Comparison of ENCODE assay signal across 4 fruit fly cellular contexts in the genomic region with DNA sequence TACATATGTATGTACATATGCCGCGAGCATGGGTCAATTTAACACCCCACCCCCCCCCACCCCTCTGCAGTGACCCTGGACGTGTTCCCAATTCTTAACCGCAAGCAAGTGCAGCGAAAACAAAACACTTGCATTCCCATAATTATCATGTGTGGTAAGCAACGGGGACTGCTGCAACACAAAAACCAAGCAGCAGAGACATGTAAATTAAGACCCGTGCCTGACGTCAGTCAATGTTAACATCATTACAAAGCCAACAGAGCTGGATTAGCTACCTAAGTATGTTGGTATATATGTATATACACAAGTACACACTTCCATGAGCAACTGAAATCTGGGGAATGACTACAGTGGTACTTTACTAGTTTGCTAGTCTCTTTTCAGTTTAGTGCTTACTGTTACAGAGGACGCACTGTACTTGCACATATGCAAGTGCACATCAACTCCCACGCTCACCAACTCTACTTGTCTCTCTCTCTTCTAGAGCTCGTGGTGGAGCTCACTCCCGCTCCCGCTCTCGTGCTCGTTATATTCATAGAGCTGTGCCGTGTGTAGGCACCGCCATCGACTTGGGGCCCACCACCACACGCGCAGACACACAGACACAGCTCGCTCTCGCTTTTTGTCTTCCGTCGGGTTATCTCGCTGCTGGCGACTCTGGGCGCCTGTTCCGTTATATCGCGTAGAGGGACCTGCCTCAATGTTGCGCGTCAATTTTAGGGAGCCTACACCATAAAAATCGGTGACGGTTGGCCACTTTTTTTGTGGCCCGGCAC.
A peak's percentile ranks its signal among the peaks of the same experiment; 100 is the strongest.
TF ChIP-seq lines count a peak whose summit lies in the region.

No protein-coding gene starts in this region.

TF ChIP-seq in whole organism, adult, 20 proteins besides CTCF, POLR2A, EP300 and RAD21 (continued from another document):
- TF ChIP-seq pad (GFP tag; optimal IDR thresholded peaks at IDR 0.05; lab: Kevin White, UChicago) (no peak), CG5204 (GFP tag; optimal IDR thresholded peaks at IDR 0.05; lab: Kevin White, UChicago) (no peak), cnc (optimal IDR thresholded peaks at IDR 0.05; lab: Kevin White, UChicago) (no peak)
TF ChIP-seq in whole organism, adult: peak in this region for 4.

TF ChIP-seq in whole organism, embryonic, 481 proteins besides CTCF, POLR2A, EP300 and RAD21 (continued from another document and continues in another):
- TF ChIP-seq Doc3 (GFP tag; IDR thresholded peaks at IDR 0.05; lab: Robert Waterston, UW; ENCODE audit: partially characterized antibody) (peak; percentile 55; the same call in 2 of the 3 replicates), zen2 (GFP tag; IDR thresholded peaks at IDR 0.05; lab: Robert Waterston, UW; ENCODE audit: partially characterized antibody) (peak; percentile 56; the same call in 2 of the 3 replicates), Dbx (GFP tag; IDR thresholded peaks at IDR 0.05; lab: Robert Waterston, UW) (0 out of 3 replicates have a peak, but pooled peaks have one; percentile 24), pfk (GFP tag; optimal IDR thresholded peaks at IDR 0.05; lab: Kevin White, UChicago) (no peak), sug (tag; optimal IDR thresholded peaks at IDR 0.05; lab: Kevin White, UChicago) (peak; percentile 56), CG16779 (GFP tag; IDR thresholded peaks at IDR 0.05; lab: Robert Waterston, UW) (0 out of 2 replicates have a peak, but pooled peaks have one; percentile 24), Drgx (GFP tag; IDR thresholded peaks at IDR 0.05; lab: Robert Waterston, UW) (peak; percentile 77), unc-4 (GFP tag; IDR thresholded peaks at IDR 0.05; lab: Robert Waterston, UW; ENCODE audit: partially characterized antibody) (peak; percentile 60), Antp (GFP tag; optimal IDR thresholded peaks at IDR 0.05; lab: Kevin White, UChicago) (no peak), CG15269 (tag; optimal IDR thresholded peaks at IDR 0.05; lab: Kevin White, UChicago) (no peak), gce (GFP tag; IDR thresholded peaks at IDR 0.05; lab: Robert Waterston, UW) (peak; percentile 22; the same call in 1 of the 3 replicates), CG13894 (tag; optimal IDR thresholded peaks at IDR 0.05; lab: Kevin White, UChicago) (peak; percentile 79), CG34422 (GFP tag; IDR thresholded peaks at IDR 0.05; lab: Robert Waterston, UW) (peak; percentile 40; the same call in 1 of the 3 replicates), Dp (GFP tag; optimal IDR thresholded peaks at IDR 0.05; lab: Kevin White, UChicago) (no peak), trem (tag; optimal IDR thresholded peaks at IDR 0.05; lab: Kevin White, UChicago) (peak; percentile 14), Opbp (GFP tag; IDR thresholded peaks at IDR 0.05; lab: Robert Waterston, UW; ENCODE audit: partially characterized antibody) (peak; percentile 48; the same call in 1 of the 3 replicates), tup (GFP tag; optimal IDR thresholded peaks at IDR 0.05; lab: Kevin White, UChicago) (no peak), CG2712 (tag; optimal IDR thresholded peaks at IDR 0.05; lab: Kevin White, UChicago) (peak; percentile 13), CG6813 (GFP tag; optimal IDR thresholded peaks at IDR 0.05; lab: Kevin White, UChicago) (peak; percentile 18), CG17385 (GFP tag; optimal IDR thresholded peaks at IDR 0.05; lab: Kevin White, UChicago) (peak; percentile 17), CG31224 (GFP tag; IDR thresholded peaks at IDR 0.05; lab: Robert Waterston, UW) (peak; percentile 100), sqz (GFP tag; optimal IDR thresholded peaks at IDR 0.05; lab: Kevin White, UChicago) (peak; percentile 58), Bgb (GFP tag; IDR thresholded peaks at IDR 0.05; lab: Robert Waterston, UW; ENCODE audit: partially characterized antibody) (peak; percentile 40; the same call in 1 of the 2 replicates), ftz-f1 (GFP tag; optimal IDR thresholded peaks at IDR 0.05; lab: Kevin White, UChicago) (peak; percentile 76), Bdp1 (GFP tag; optimal IDR thresholded peaks at IDR 0.05; lab: Kevin White, UChicago) (no peak), CG3847 (GFP tag; IDR thresholded peaks at IDR 0.05; lab: Robert Waterston, UW) (peak; percentile 30; the same call in 1 of the 2 replicates), phol (tag; optimal IDR thresholded peaks at IDR 0.05; lab: Kevin White, UChicago) (peak; percentile 5), Pdp1 (GFP tag; optimal IDR thresholded peaks at IDR 0.05; lab: Kevin White, UChicago) (peak in 1 of 2 experiments; percentile 25), CG32532 (GFP tag; IDR thresholded peaks at IDR 0.05; lab: Robert Waterston, UW) (peak; percentile 56), gro (GFP tag; optimal IDR thresholded peaks at IDR 0.05; lab: Kevin White, UChicago) (no peak), CG11504 (tag; optimal IDR thresholded peaks at IDR 0.05; lab: Kevin White, UChicago) (peak; percentile 92), Xrp1 (GFP tag; IDR thresholded peaks at IDR 0.05; lab: Robert Waterston, UW) (peak; percentile 47; the same call in 1 of the 2 replicates), CG10543 (GFP tag; optimal IDR thresholded peaks at IDR 0.05; lab: Kevin White, UChicago) (peak; percentile 83), onecut (GFP tag; IDR thresholded peaks at IDR 0.05; lab: Robert Waterston, UW) (peak; percentile 41; the same call in 1 of the 2 replicates), HLH4C (GFP tag; IDR thresholded peaks at IDR 0.05; lab: Robert Waterston, UW; ENCODE audit: partially characterized antibody) (peak; percentile 38; the same call in 1 of the 3 replicates)

TF ChIP-seq in whole organism, prepupa, 60 proteins besides CTCF, POLR2A, EP300 and RAD21 (continued from another document):
- TF ChIP-seq Hr39 (GFP tag; optimal IDR thresholded peaks at IDR 0.05; lab: Kevin White, UChicago) (no peak), lz (GFP tag; optimal IDR thresholded peaks at IDR 0.05; lab: Kevin White, UChicago) (no peak), Sox15 (GFP tag; optimal IDR thresholded peaks at IDR 0.05; lab: Kevin White, UChicago) (no peak), Met (GFP tag; optimal IDR thresholded peaks at IDR 0.05; lab: Kevin White, UChicago) (no peak), CG3032 (tag; optimal IDR thresholded peaks at IDR 0.05; lab: Kevin White, UChicago) (peak; percentile 20), esn (GFP tag; optimal IDR thresholded peaks at IDR 0.05; lab: Kevin White, UChicago) (no peak), ss (GFP tag; optimal IDR thresholded peaks at IDR 0.05; lab: Kevin White, UChicago) (peak in 1 of 2 experiments; percentile 46), CG15336 (GFP tag; IDR thresholded peaks at IDR 0.05; lab: Robert Waterston, UW) (peak; percentile 75; the same call in 1 of the 2 replicates), Gug (GFP tag; IDR thresholded peaks at IDR 0.05; lab: Robert Waterston, UW) (peak; percentile 37; the same call in 1 of the 2 replicates), Hr4 (GFP tag; optimal IDR thresholded peaks at IDR 0.05; lab: Kevin White, UChicago) (peak; percentile 4), CG11762 (GFP tag; optimal IDR thresholded peaks at IDR 0.05; lab: Kevin White, UChicago; ENCODE audit: insufficient read depth) (peak; percentile 37), CG11294 (GFP tag; IDR thresholded peaks at IDR 0.05; lab: Robert Waterston, UW) (peak; percentile 59), CG6854 (GFP tag; optimal IDR thresholded peaks at IDR 0.05; lab: Kevin White, UChicago) (no peak), CG6163 (GFP tag; IDR thresholded peaks at IDR 0.05; lab: Robert Waterston, UW) (no peak; the same call in 2 of the 3 replicates), CG31627 (GFP tag; optimal IDR thresholded peaks at IDR 0.05; lab: Kevin White, UChicago) (no peak), CG10631 (GFP tag; optimal IDR thresholded peaks at IDR 0.05; lab: Kevin White, UChicago) (no peak), CG34406 (GFP tag; optimal IDR thresholded peaks at IDR 0.05; lab: Kevin White, UChicago) (no peak), vri (GFP tag; optimal IDR thresholded peaks at IDR 0.05; lab: Kevin White, UChicago) (peak; percentile 17), CG4318 (GFP tag; optimal IDR thresholded peaks at IDR 0.05; lab: Kevin White, UChicago) (no peak), fd59A (GFP tag; optimal IDR thresholded peaks at IDR 0.05; lab: Kevin White, UChicago) (no peak), Blimp-1 (GFP tag; optimal IDR thresholded peaks at IDR 0.05; lab: Kevin White, UChicago) (peak; percentile 40), achi (GFP tag; optimal IDR thresholded peaks at IDR 0.05; lab: Kevin White, UChicago) (no peak), CG11902 (GFP tag; optimal IDR thresholded peaks at IDR 0.05; lab: Kevin White, UChicago) (no peak), Eip93F (GFP tag; optimal IDR thresholded peaks at IDR 0.05; lab: Kevin White, UChicago) (peak; percentile 65), spab (GFP tag; optimal IDR thresholded peaks at IDR 0.05; lab: Kevin White, UChicago) (peak; percentile 47), CG6808 (GFP tag; optimal IDR thresholded peaks at IDR 0.05; lab: Kevin White, UChicago) (peak; percentile 40), CG8632 (GFP tag; optimal IDR thresholded peaks at IDR 0.05; lab: Kevin White, UChicago) (no peak), Ets21C (GFP tag; optimal IDR thresholded peaks at IDR 0.05; lab: Kevin White, UChicago) (no peak), fkh (GFP tag; optimal IDR thresholded peaks at IDR 0.05; lab: Kevin White, UChicago) (no peak), CG10669 (GFP tag; optimal IDR thresholded peaks at IDR 0.05; lab: Kevin White, UChicago) (peak; percentile 41), CG9139 (GFP tag; optimal IDR thresholded peaks at IDR 0.05; lab: Kevin White, UChicago) (no peak), Eip75B (GFP tag; optimal IDR thresholded peaks at IDR 0.05; lab: Kevin White, UChicago) (no peak), fd85E (GFP tag; optimal IDR thresholded peaks at IDR 0.05; lab: Kevin White, UChicago) (peak; percentile 31), CG8319 (GFP tag; optimal IDR thresholded peaks at IDR 0.05; lab: Kevin White, UChicago) (peak; percentile 30), Sox14 (GFP tag; optimal IDR thresholded peaks at IDR 0.05; lab: Kevin White, UChicago) (no peak), Lpt (GFP tag; optimal IDR thresholded peaks at IDR 0.05; lab: Kevin White, UChicago) (peak; percentile 14), svp (GFP tag; lab: Kevin White, UChicago) (no peak), Ets96B (tag; optimal IDR thresholded peaks at IDR 0.05; lab: Kevin White, UChicago) (no peak), topi (GFP tag; optimal IDR thresholded peaks at IDR 0.05; lab: Kevin White, UChicago) (no peak)

TF ChIP-seq in whole organism, pupa, 21 proteins besides CTCF, POLR2A, EP300 and RAD21 (continued from another document):
- TF ChIP-seq CG13204 (GFP tag; optimal IDR thresholded peaks at IDR 0.05; lab: Kevin White, UChicago) (peak; percentile 95), CG15710 (tag; optimal IDR thresholded peaks at IDR 0.05; lab: Kevin White, UChicago) (no peak), CG12605 (GFP tag; IDR thresholded peaks at IDR 0.05; lab: Robert Waterston, UW) (no peak; the same call in 1 of the 2 replicates)
